Fruit fly (Drosophila melanogaster) whole organism, embryonic: ENCODE results near the gene CG7483.

Experiments used
- B-H2 ChIP-seq: fragments of 200-800 bp; sonication (Bioruptor generic); optimal IDR thresholded peaks from 2 replicates; lab custom pipeline; 2018; ENCODE audit warnings: missing biosample characterization, mild to moderate bottlenecking, missing genetic modification characterization
- CG10274 ChIP-seq: fragments of 200-800 bp; sonication (Bioruptor generic); optimal IDR thresholded peaks from 3 replicates; lab custom pipeline; 2017; ENCODE audit warnings: missing biosample characterization, mild to moderate bottlenecking, missing genetic modification characterization
- CG10462 ChIP-seq: fragments of 200-800 bp; sonication (Bioruptor generic); optimal IDR thresholded peaks from 2 replicates; lab custom pipeline; 2016; ENCODE audit warnings: missing biosample characterization, missing genetic modification characterization
- CG11560 ChIP-seq: fragments of 200-800 bp; sonication (Bioruptor generic); IDR thresholded peaks from 3 replicates; pipeline ENCODE4 v1.3.6; 2022; ENCODE audit warnings: missing biosample characterization, missing genetic modification characterization
- CG14050 ChIP-seq: fragments of 200-800 bp; sonication (Bioruptor generic); IDR thresholded peaks from 3 replicates; pipeline ENCODE4 v1.3.6; 2022; ENCODE audit warnings: missing biosample characterization, missing genetic modification characterization
- CG15269 ChIP-seq: fragments of 200-800 bp; sonication (Bioruptor generic); optimal IDR thresholded peaks from 2 replicates; lab custom pipeline; 2018; ENCODE audit warnings: missing biosample characterization, mild to moderate bottlenecking, missing genetic modification characterization, moderate library complexity
- CG15601 ChIP-seq: fragments of 200-800 bp; sonication (Bioruptor generic); optimal IDR thresholded peaks from 3 replicates; lab custom pipeline; 2019; ENCODE audit warnings: missing biosample characterization, mild to moderate bottlenecking, missing genetic modification characterization, moderate library complexity
- CG17359 ChIP-seq: fragments of 200-800 bp; sonication (Bioruptor generic); optimal IDR thresholded peaks from 3 replicates; lab custom pipeline; 2018; ENCODE audit warnings: missing biosample characterization, mild to moderate bottlenecking, missing genetic modification characterization, moderate library complexity
- CG17568 ChIP-seq: fragments of 200-800 bp; sonication (Bioruptor generic); optimal IDR thresholded peaks from 2 replicates; lab custom pipeline; 2018; ENCODE audit warnings: missing biosample characterization, mild to moderate bottlenecking, missing genetic modification characterization, moderate library complexity
- CG17802 ChIP-seq: fragments of 200-800 bp; sonication (Bioruptor generic); optimal IDR thresholded peaks from 2 replicates; lab custom pipeline; 2018; ENCODE audit warnings: missing biosample characterization, mild to moderate bottlenecking, missing genetic modification characterization, moderate library complexity
- CG3065 ChIP-seq: fragments of 200-800 bp; sonication (Bioruptor generic); optimal IDR thresholded peaks from 2 replicates; lab custom pipeline; 2016; ENCODE audit warnings: missing biosample characterization, missing genetic modification characterization
- CG3407 ChIP-seq: fragments of 200-800 bp; sonication (Bioruptor generic); optimal IDR thresholded peaks from 2 replicates; lab custom pipeline; 2018; ENCODE audit warnings: missing biosample characterization, mild to moderate bottlenecking, missing genetic modification characterization
- CG4617 ChIP-seq: fragments of 200-800 bp; sonication (Bioruptor generic); optimal IDR thresholded peaks from 3 replicates; lab custom pipeline; 2016; ENCODE audit warnings: missing biosample characterization, missing genetic modification characterization, borderline replicate concordance
- CG4820 ChIP-seq: fragments of 200-800 bp; sonication (Bioruptor generic); optimal IDR thresholded peaks from 3 replicates; lab custom pipeline; 2016; ENCODE audit warnings: missing biosample characterization, missing genetic modification characterization
- CG6765 ChIP-seq: fragments of 200-800 bp; sonication (Bioruptor generic); optimal IDR thresholded peaks from 3 replicates; lab custom pipeline; 2017; ENCODE audit warnings: missing biosample characterization, mild to moderate bottlenecking, missing genetic modification characterization
- CG8290 ChIP-seq, 3 experiments: fragments of 200-800 bp; sonication (Bioruptor generic); optimal IDR thresholded peaks; 2 replicates each; lab custom pipeline; 2016 to 2019; ENCODE audit warnings: missing biosample characterization in 3 of 3, missing genetic modification characterization in 3 of 3, mild to moderate bottlenecking in 2 of 3, moderate library complexity in 1 of 3
- CTCF ChIP-seq: fragments of 200-800 bp; sonication (Bioruptor generic); optimal IDR thresholded peaks from 2 replicates; lab custom pipeline; 2017; ENCODE audit warnings: missing biosample characterization, mild to moderate bottlenecking, missing genetic modification characterization, moderate library complexity
- Camta ChIP-seq: fragments of 200-800 bp; sonication (Bioruptor generic); optimal IDR thresholded peaks from 2 replicates; lab custom pipeline; 2016; ENCODE audit warnings: missing biosample characterization, missing genetic modification characterization
- CkIIα-i1 ChIP-seq: fragments of 200-800 bp; sonication (Bioruptor generic); IDR thresholded peaks from 2 replicates; pipeline ENCODE4 v1.3.6; 2022; ENCODE audit warnings: missing biosample characterization, missing genetic modification characterization
- CoRest ChIP-seq: fragments of 200-800 bp; sonication (Bioruptor generic); optimal IDR thresholded peaks from 3 replicates; lab custom pipeline; 2018; ENCODE audit warnings: missing biosample characterization, mild to moderate bottlenecking, missing genetic modification characterization, moderate library complexity
- ERR ChIP-seq: fragments of 200-800 bp; sonication (Bioruptor generic); optimal IDR thresholded peaks from 2 replicates; lab custom pipeline; 2016; ENCODE audit warnings: missing biosample characterization, missing genetic modification characterization
- HLH4C ChIP-seq: fragments of 200-800 bp; sonication (Bioruptor generic); IDR thresholded peaks from 3 replicates; pipeline ENCODE4 v1.3.6; 2022; ENCODE audit warnings: missing biosample characterization, missing genetic modification characterization; ENCODE audit not compliant: partially characterized antibody
- HLH54F ChIP-seq: fragments of 200-800 bp; sonication (Bioruptor generic); optimal IDR thresholded peaks from 3 replicates; lab custom pipeline; 2016; ENCODE audit warnings: missing biosample characterization, missing genetic modification characterization
- Hsf ChIP-seq: fragments of 200-800 bp; sonication (Bioruptor generic); optimal IDR thresholded peaks from 3 replicates; lab custom pipeline; 2016; ENCODE audit warnings: missing biosample characterization, missing genetic modification characterization
- Lhr ChIP-seq: fragments of 200-800 bp; sonication (Bioruptor generic); optimal IDR thresholded peaks from 3 replicates; lab custom pipeline; 2017; ENCODE audit warnings: mild to moderate bottlenecking, missing biosample characterization, missing genetic modification reagents, missing genetic modification characterization
- Neu2 ChIP-seq: fragments of 200-800 bp; sonication (Bioruptor generic); optimal IDR thresholded peaks from 3 replicates; lab custom pipeline; 2016; ENCODE audit warnings: missing biosample characterization, missing genetic modification characterization, borderline replicate concordance
- NfI ChIP-seq: fragments of 200-800 bp; sonication (Bioruptor generic); optimal IDR thresholded peaks from 3 replicates; lab custom pipeline; 2018; ENCODE audit warnings: missing biosample characterization, mild to moderate bottlenecking, missing genetic modification characterization, moderate library complexity
- Usf ChIP-seq: fragments of 200-800 bp; sonication (Bioruptor generic); optimal IDR thresholded peaks from 2 replicates; lab custom pipeline; 2017; ENCODE audit warnings: missing genotype, missing biosample characterization, missing genetic modification characterization
- Xbp1 ChIP-seq: fragments of 200-800 bp; sonication (Bioruptor generic); optimal IDR thresholded peaks from 3 replicates; lab custom pipeline; 2016; ENCODE audit warnings: missing biosample characterization, mild to moderate bottlenecking, missing genetic modification characterization
- aop ChIP-seq: fragments of 200-800 bp; sonication (Bioruptor generic); IDR thresholded peaks from 2 replicates; pipeline ENCODE4 v1.3.6; 2022; ENCODE audit warnings: missing biosample characterization, missing genetic modification characterization
- az2 ChIP-seq: fragments of 200-800 bp; sonication (Bioruptor generic); optimal IDR thresholded peaks from 3 replicates; lab custom pipeline; 2016; ENCODE audit warnings: missing biosample characterization, missing genetic modification characterization
- cad ChIP-seq: fragments of >200 bp; optimal IDR thresholded peaks from 2 replicates; lab custom pipeline; 2017; ENCODE audit warnings: missing biosample characterization, missing genetic modification characterization
- crol ChIP-seq: fragments of 200-800 bp; sonication (Bioruptor generic); IDR thresholded peaks from 2 replicates; pipeline ENCODE4 v1.3.6; 2022; ENCODE audit warnings: missing biosample characterization, missing genetic modification characterization
- crp ChIP-seq, 2 experiments: fragments of 200-800 bp; sonication (Bioruptor generic); optimal IDR thresholded peaks; 2 replicates in 1 of 2; 3 replicates in 1 of 2; lab custom pipeline; 2017; ENCODE audit warnings: missing biosample characterization in 2 of 2, missing genetic modification characterization in 2 of 2, mild to moderate bottlenecking in 1 of 2, moderate library complexity in 1 of 2
- dmrt99B ChIP-seq: fragments of 200-800 bp; sonication (Bioruptor generic); optimal IDR thresholded peaks from 2 replicates; lab custom pipeline; 2018; ENCODE audit warnings: missing biosample characterization, mild to moderate bottlenecking, missing genetic modification characterization, moderate library complexity
- dysf ChIP-seq: fragments of 200-800 bp; sonication (Bioruptor generic); IDR thresholded peaks from 3 replicates; pipeline ENCODE4 v1.3.6; 2022; ENCODE audit warnings: missing biosample characterization, missing genetic modification characterization
- ems ChIP-seq: fragments of 200-800 bp; sonication (Bioruptor generic); optimal IDR thresholded peaks from 3 replicates; lab custom pipeline; 2016; ENCODE audit warnings: missing biosample characterization, missing genetic modification characterization
- eve ChIP-seq, 2 experiments: fragments of >200 bp; optimal IDR thresholded peaks; 2 replicates each; lab custom pipeline; 2017; ENCODE audit warnings: missing biosample characterization in 2 of 2, missing genetic modification characterization in 2 of 2
- eyg ChIP-seq: fragments of 200-800 bp; sonication (Bioruptor generic); optimal IDR thresholded peaks from 3 replicates; lab custom pipeline; 2016; ENCODE audit warnings: missing biosample characterization, missing genetic modification characterization
- ftz-f1 ChIP-seq: fragments of 200-800 bp; sonication (Bioruptor generic); optimal IDR thresholded peaks from 2 replicates; lab custom pipeline; 2016; ENCODE audit warnings: missing biosample characterization, missing genetic modification characterization
- jing ChIP-seq: fragments of 200-800 bp; sonication (Bioruptor generic); optimal IDR thresholded peaks from 2 replicates; lab custom pipeline; 2018; ENCODE audit warnings: missing biosample characterization, mild to moderate bottlenecking, missing genetic modification characterization
- lmd ChIP-seq: fragments of 200-800 bp; sonication (Bioruptor generic); IDR thresholded peaks from 2 replicates; pipeline ENCODE4 v1.3.6; 2022; ENCODE audit warnings: missing biosample characterization, missing genetic modification characterization
- pb ChIP-seq: fragments of 200-800 bp; sonication (Bioruptor generic); optimal IDR thresholded peaks from 3 replicates; lab custom pipeline; 2016; ENCODE audit warnings: missing biosample characterization, missing genetic modification characterization
- pum ChIP-seq: fragments of 200-800 bp; sonication (Bioruptor generic); optimal IDR thresholded peaks from 2 replicates; lab custom pipeline; 2016; ENCODE audit warnings: missing biosample characterization, missing genetic modification characterization
- ranshi ChIP-seq: fragments of 200-800 bp; sonication (Bioruptor generic); IDR thresholded peaks from 2 replicates; pipeline ENCODE4 v1.3.6; 2022; ENCODE audit warnings: missing biosample characterization, missing genetic modification characterization
- sd ChIP-seq: fragments of 200-800 bp; sonication (Bioruptor generic); optimal IDR thresholded peaks from 3 replicates; lab custom pipeline; 2018; ENCODE audit warnings: missing biosample characterization, mild to moderate bottlenecking, missing genetic modification characterization, moderate library complexity
- sisA ChIP-seq: fragments of 200-800 bp; sonication (Bioruptor generic); IDR thresholded peaks from 2 replicates; pipeline ENCODE4 v1.3.6; 2022; ENCODE audit warnings: missing biosample characterization, missing genetic modification characterization
- sob ChIP-seq: fragments of 200-800 bp; sonication (Bioruptor generic); IDR thresholded peaks from 2 replicates; pipeline ENCODE4 v1.3.6; 2022; ENCODE audit warnings: missing biosample characterization, missing genetic modification characterization
- trem ChIP-seq: fragments of 200-800 bp; optimal IDR thresholded peaks from 3 replicates; lab custom pipeline; 2019; ENCODE audit warnings: missing biosample characterization, mild to moderate bottlenecking, missing genetic modification characterization, moderate library complexity
- vfl ChIP-seq: fragments of 200-800 bp; sonication (Bioruptor generic); optimal IDR thresholded peaks from 2 replicates; lab custom pipeline; 2016; ENCODE audit warnings: missing biosample characterization, missing genetic modification characterization
- zfh2 ChIP-seq: fragments of 200-800 bp; sonication (Bioruptor generic); optimal IDR thresholded peaks from 2 replicates; lab custom pipeline; 2016; ENCODE audit warnings: missing biosample characterization, missing genetic modification characterization

The CG7483 gene

dm6 chr3R:8355579-8355978, 42.6 kb downstream of the CG7483 start (continued):
- TF ChIP-seq B-H2 (GFP tag; lab: Kevin White, UChicago) (peak; percentile 90), CG11560 (tag; lab: Robert Waterston, UW) (peak; percentile 87), ems (GFP tag; lab: Kevin White, UChicago) (peak; percentile 95), az2 (GFP tag; lab: Kevin White, UChicago) (peak; percentile 95), CG6765 (GFP tag; lab: Kevin White, UChicago) (peak; percentile 93), HLH4C (GFP tag; lab: Robert Waterston, UW) (no peak), aop (GFP tag; lab: Robert Waterston, UW) (peak; percentile 69), jing (GFP tag; lab: Kevin White, UChicago) (peak; percentile 88), CG4617 (peak; percentile 79), CG17568 (peak; percentile 94), CG15269 (peak; percentile 95), CG10462 (GFP tag; lab: Kevin White, UChicago) (peak; percentile 80), CG17359 (tag; lab: Kevin White, UChicago) (peak; percentile 96), eve (GFP tag; optimal IDR thresholded peaks at IDR 0.05; lab: Kevin White, UChicago) (no peak), ERR (peak; percentile 92), Neu2 (GFP tag; lab: Kevin White, UChicago) (peak; percentile 52), CTCF (GFP tag; lab: Kevin White, UChicago) (peak; percentile 51), zfh2 (GFP tag; lab: Kevin White, UChicago) (peak; percentile 95), Xbp1 (GFP tag; lab: Kevin White, UChicago) (peak; percentile 97), NfI (GFP tag; lab: Kevin White, UChicago) (peak; percentile 96), CoRest (peak; percentile 92), eyg (peak; percentile 96), CG3065 (GFP tag; lab: Kevin White, UChicago) (peak; percentile 75), pb (peak; percentile 96), CkIIα-i1 (GFP tag; lab: Robert Waterston, UW) (no peak), CG3407 (GFP tag; lab: Kevin White, UChicago) (peak; percentile 87), Lhr (GFP tag; lab: Kevin White, UChicago) (peak; percentile 9), lmd (GFP tag; lab: Robert Waterston, UW) (peak; percentile 96), ranshi (GFP tag; lab: Robert Waterston, UW) (peak; percentile 91), sisA (GFP tag; lab: Robert Waterston, UW) (peak; percentile 96), HLH54F (GFP tag; lab: Kevin White, UChicago) (peak; percentile 96), CG14050 (GFP tag; lab: Robert Waterston, UW) (peak; percentile 91), CG17802 (tag; lab: Kevin White, UChicago) (peak; percentile 72), pum (peak; percentile 94), dmrt99B (tag; lab: Kevin White, UChicago) (peak; percentile 94), CG4820 (GFP tag; lab: Kevin White, UChicago) (peak; percentile 87), sd (tag; lab: Kevin White, UChicago) (peak; percentile 90), CG10274 (GFP tag; lab: Kevin White, UChicago) (peak; percentile 77), CG15601 (tag; lab: Kevin White, UChicago) (peak; percentile 69), Hsf (peak; percentile 96), cad (GFP tag; lab: Kevin White, UChicago) (no peak), ftz-f1 (peak; percentile 94), trem (tag; lab: Kevin White, UChicago) (peak; percentile 83), Camta (GFP tag; lab: Kevin White, UChicago) (peak; percentile 96), crp (GFP tag; optimal IDR thresholded peaks at IDR 0.05; lab: Kevin White, UChicago) (peak in 1 of 2 experiments; percentile 57), CG8290 (GFP tag; optimal IDR thresholded peaks at IDR 0.05; lab: Kevin White, UChicago) (peak; percentile 81), CG8290 (tag; optimal IDR thresholded peaks at IDR 0.05; lab: Kevin White, UChicago) (peak in 1 of 2 experiments; percentile 98), vfl (peak; percentile 91), Usf (peak; percentile 51), sob (peak; percentile 97), dysf (peak; percentile 96), crol (GFP tag; lab: Robert Waterston, UW) (peak; percentile 58)
